Fruit fly (Drosophila melanogaster) S2 (cell line): Measurements from ENCODE around the gene CG3184.

ENCODE experiments used
- CG8478 ChIP-seq: fragments of >200 bp; optimal IDR thresholded peaks from 2 replicates; lab custom pipeline; 2018
- CTCF ChIP-seq, 2 experiments: fragments of >200 bp; optimal IDR thresholded peaks; 2 replicates each; lab custom pipeline; 2018

Gene CG3184

dm6 chrX:6662876-6663551 is 25.6 kb downstream of the CG3184 start:
- TF ChIP-seq CG8478 (no peak), CTCF (optimal IDR thresholded peaks at IDR 0.05; lab: Kevin White, UChicago) (no peak)

dm6 chrX:6662378-6662777 is 26.2 kb downstream of the CG3184 start:
- TF ChIP-seq CG8478 (no peak), CTCF (optimal IDR thresholded peaks at IDR 0.05; lab: Kevin White, UChicago) (no peak)

DNA sequence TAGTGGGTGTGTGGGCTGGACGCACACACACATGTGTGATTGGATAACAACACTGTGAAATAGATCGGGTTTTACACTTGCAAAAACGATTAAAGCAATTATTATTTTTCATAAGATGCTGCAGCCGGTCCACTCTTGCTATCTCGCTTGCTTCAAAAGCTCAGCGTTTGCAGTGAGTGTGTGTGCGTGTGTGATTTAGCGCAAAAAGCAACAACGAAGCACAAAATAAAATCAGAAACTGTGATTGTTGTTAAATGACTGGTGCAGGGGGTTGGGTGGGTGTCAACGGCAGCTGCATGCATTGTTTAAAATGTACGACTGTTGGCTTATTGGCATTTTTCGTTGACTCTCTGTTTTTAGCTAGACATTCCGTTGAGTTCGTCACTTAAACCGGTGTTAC is 26.7 kb downstream of the CG3184 start:
- TF ChIP-seq CTCF (optimal IDR thresholded peaks at IDR 0.05; lab: Kevin White, UChicago): no peak
- TF ChIP-seq CG8478: no peak

dm6 chrX:6661392-6661837 is 27.2 kb downstream of the CG3184 start, which contains the start of the genes CG3224 and Ctr1A:
CG3224 (minus strand) TSS chrX:6661462.
Ctr1A (plus strand) TSS chrX:6661647.
- TF ChIP-seq CTCF (optimal IDR thresholded peaks at IDR 0.05; lab: Kevin White, UChicago) (no peak), CG8478 (no peak)

- TF ChIP-seq CTCF (optimal IDR thresholded peaks at IDR 0.05; lab: Kevin White, UChicago): no peak
- TF ChIP-seq CG8478: no peak
Observed at dm6 chrX:6659919-6660318, 28.7 kb downstream of the CG3184 start.

DNA sequence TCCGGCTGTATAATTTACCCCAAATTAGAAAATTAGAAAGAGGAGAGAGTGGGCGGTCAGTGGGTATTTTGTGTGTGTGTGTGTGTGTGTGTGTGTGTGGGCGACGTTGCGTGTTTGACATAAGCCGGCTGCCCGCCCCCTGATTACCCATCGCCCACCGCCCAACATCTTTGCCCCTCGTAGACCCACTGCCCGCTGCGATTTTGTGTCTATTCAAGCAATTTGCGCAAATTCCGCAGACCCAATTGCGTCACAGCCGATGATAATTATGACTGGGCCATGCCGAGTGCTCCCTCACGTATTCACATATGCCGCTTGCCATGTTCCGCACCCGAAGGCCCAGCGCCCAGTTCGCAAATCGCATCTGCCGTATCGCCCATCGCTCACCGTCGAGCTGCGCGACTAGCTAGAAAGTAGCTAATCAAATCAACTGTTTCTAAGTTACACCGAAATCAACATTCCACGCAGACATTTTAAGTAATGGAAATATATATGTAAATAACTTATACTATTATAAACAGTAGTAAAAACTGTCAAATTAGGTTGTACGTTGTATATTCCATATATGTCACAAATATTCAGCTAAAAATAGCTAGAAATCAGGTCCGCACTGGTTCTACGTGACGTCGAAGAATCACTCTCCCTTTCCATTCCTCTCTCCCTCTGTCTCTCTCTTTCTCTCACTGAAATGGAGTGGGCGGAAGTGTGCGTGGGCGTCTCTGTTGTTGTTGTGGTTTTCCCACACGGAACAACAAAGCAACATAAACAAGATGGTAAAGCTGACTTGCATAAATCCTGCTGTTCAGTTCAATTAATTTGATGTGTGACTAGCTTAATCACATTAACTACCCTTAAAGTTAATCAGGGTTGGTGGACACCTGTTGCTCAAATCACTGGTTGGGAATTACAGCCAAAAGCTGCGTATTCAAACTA is 31.7 kb downstream of the CG3184 start:
- TF ChIP-seq CTCF (optimal IDR thresholded peaks at IDR 0.05; lab: Kevin White, UChicago) (no peak), CG8478 (no peak)

DNA sequence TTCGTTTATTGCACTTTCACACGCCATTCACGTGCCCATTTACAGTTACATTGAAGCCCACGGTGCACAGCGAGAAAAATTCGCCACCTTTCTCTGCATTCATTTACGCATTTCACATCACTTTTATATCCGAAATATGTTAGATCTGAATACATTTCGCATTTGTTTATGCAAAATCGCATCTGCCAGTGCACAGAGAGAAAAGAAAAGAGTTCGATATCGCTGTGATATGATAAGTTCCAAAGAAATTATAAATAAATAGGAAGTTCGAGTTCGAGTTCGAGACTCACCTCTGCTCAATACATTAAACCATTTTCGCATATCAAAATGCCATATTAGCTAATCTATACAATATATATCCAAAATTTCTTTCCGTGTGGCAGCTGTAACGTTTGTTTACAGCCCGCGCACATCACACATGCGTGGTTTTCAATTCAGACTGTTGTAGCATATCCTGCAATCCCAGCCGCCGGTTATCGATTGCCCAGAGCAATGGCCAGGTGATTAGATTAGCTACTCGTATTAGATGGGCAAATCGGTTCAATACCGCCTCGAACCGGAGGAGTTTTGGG is 32.5 kb downstream of the CG3184 start:
- TF ChIP-seq CG8478 (no peak), CTCF (optimal IDR thresholded peaks at IDR 0.05; lab: Kevin White, UChicago) (no peak)

dm6 chrX:6654198-6654831 is 34.3 kb downstream of the CG3184 start, which contains the start of the genes CG3226 and Cdc7:
CG3226 (minus strand) TSS chrX:6654248.
Cdc7 (plus strand) TSS chrX:6654541.
- TF ChIP-seq CG8478: no peak
- peak in 1 of 2 experiments; percentile 39 for TF ChIP-seq CTCF (optimal IDR thresholded peaks at IDR 0.05; lab: Kevin White, UChicago)

DNA sequence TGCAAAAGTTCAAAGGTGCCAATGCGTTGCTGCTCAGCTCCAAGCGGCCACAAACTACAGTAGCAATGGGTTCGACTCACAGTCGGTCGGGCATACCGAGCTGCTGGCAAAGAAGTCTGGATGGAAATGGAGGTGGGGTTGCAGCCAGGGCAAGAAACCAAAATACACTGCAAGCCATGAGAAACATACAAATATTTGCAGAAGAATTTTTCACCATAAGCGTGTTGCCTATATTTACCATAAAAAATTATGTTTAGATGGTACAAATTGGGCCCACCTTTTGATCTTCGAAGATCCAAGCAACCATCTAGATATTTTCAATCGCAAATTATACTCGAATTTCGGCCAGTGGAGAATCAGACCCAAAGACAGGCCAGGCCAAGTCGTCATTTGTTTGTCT is 41.7 kb downstream of the CG3184 start:
- no peak for TF ChIP-seq CTCF (optimal IDR thresholded peaks at IDR 0.05; lab: Kevin White, UChicago)
- TF ChIP-seq CG8478: no peak

- no peak for TF ChIP-seq CG8478
- TF ChIP-seq CTCF (optimal IDR thresholded peaks at IDR 0.05; lab: Kevin White, UChicago): no peak
Observed at dm6 chrX:6642593-6643257, 45.8 kb downstream of the CG3184 start.

- TF ChIP-seq CTCF (optimal IDR thresholded peaks at IDR 0.05; lab: Kevin White, UChicago): no peak
- no peak for TF ChIP-seq CG8478
Observed at dm6 chrX:6641602-6642001, 47.0 kb downstream of the CG3184 start.

DNA sequence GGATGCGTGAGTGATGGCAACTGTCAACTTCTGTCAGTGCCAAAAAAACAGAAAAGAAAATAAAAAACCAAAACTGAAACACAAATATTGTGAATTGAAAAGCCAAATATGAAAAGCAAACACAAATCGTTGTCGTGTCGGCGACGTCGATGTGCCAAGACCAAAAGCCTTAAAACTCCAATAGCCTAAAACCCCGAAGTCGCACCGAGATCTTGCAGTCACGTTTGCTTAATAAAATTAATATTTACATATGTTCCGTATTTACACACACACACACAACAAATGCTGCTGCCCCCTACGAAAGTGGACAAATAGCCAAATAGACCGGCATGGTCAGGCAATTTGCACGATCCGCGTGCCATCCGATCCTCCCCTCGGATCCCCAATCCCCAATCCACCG is 50.5 kb downstream of the CG3184 start:
- TF ChIP-seq CG8478 (no peak), CTCF (optimal IDR thresholded peaks at IDR 0.05; lab: Kevin White, UChicago) (no peak)
